Worm (Caenorhabditis elegans) whole organism, early embryonic: ENCODE measurements around the gene Y73F4A.1.

Experiments used
- F13C5.2 ChIP-seq: sonication (generic microtip); optimal IDR thresholded peaks from 2 replicates; lab custom pipeline; 2017; ENCODE audit warnings: mild to moderate bottlenecking, missing genetic modification characterization, inconsistent platforms, missing compliant biosample characterization
- aly-1 ChIP-seq: sonication (generic microtip); optimal IDR thresholded peaks from 2 replicates; lab custom pipeline; 2016; ENCODE audit warnings: missing genetic modification characterization, missing compliant biosample characterization
- ama-1 ChIP-seq: fragments of 150-350 bp; optimal IDR thresholded peaks from 2 replicates; lab custom pipeline; 2014
- ceh-13 ChIP-seq: fragments of 200-800 bp; sonication (Bioruptor generic); optimal IDR thresholded peaks from 2 replicates; lab custom pipeline; 2018; ENCODE audit warnings: mild to moderate bottlenecking, missing genetic modification characterization, missing compliant biosample characterization
- ceh-36 ChIP-seq: sonication (generic microtip); optimal IDR thresholded peaks from 2 replicates; lab custom pipeline; 2016; ENCODE audit warnings: missing genetic modification characterization, inconsistent platforms, missing compliant biosample characterization
- ets-7 ChIP-seq: sonication (generic microtip); optimal IDR thresholded peaks from 2 replicates; lab custom pipeline; 2016; ENCODE audit warnings: missing genotype, missing genetic modification characterization, missing compliant biosample characterization
- flt-1 ChIP-seq: fragments of 200-800 bp; sonication (Bioruptor generic); IDR thresholded peaks from 2 replicates; pipeline ENCODE4 v1.3.6; 2022; ENCODE audit warnings: missing genetic modification characterization, missing compliant biosample characterization
- hmg-4 ChIP-seq: fragments of 200-800 bp; sonication (Bioruptor generic); optimal IDR thresholded peaks from 2 replicates; lab custom pipeline; 2018; ENCODE audit warnings: mild to moderate bottlenecking, missing genetic modification characterization, missing compliant biosample characterization
- hnd-1 ChIP-seq: sonication (generic microtip); optimal IDR thresholded peaks from 2 replicates; lab custom pipeline; 2016; ENCODE audit warnings: missing genetic modification characterization, missing compliant biosample characterization
- pes-1 ChIP-seq: fragments of 200-800 bp; sonication (Bioruptor generic); IDR thresholded peaks from 2 replicates; pipeline ENCODE4 v1.3.6; 2022; ENCODE audit warnings: missing genetic modification reagents, missing genetic modification characterization, missing compliant biosample characterization

ce11 chrIV:9021245-9021779 lies 23.8 kb downstream of the Y73F4A.1 start:
- TF ChIP-seq ets-7 (tag; lab: Kevin White, UChicago), result no peak
- TF ChIP-seq ceh-36, result no peak
- no peak for TF ChIP-seq pes-1 (GFP tag; lab: Robert Waterston, UW)
- no peak for TF ChIP-seq hnd-1 (tag; lab: Kevin White, UChicago)
- TF ChIP-seq hmg-4 (GFP tag; lab: Kevin White, UChicago), result no peak
- no peak for TF ChIP-seq ama-1 (lab: Kevin White, UChicago)
- no peak for TF ChIP-seq aly-1 (tag; lab: Kevin White, UChicago)
- peak; percentile 23 for TF ChIP-seq F13C5.2 (tag; lab: Kevin White, UChicago)
- no peak for TF ChIP-seq flt-1 (GFP tag; lab: Robert Waterston, UW)
- no peak for TF ChIP-seq ceh-13 (GFP tag; lab: Kevin White, UChicago)
